Fruit fly (Drosophila melanogaster) whole organism, pupa: ENCODE data around the gene CG13060.
A peak's percentile ranks its signal among the peaks of the same experiment; 100 is the strongest.

ENCODE experiments used
- CG10348 ChIP-seq: fragments of 200-800 bp; sonication (Bioruptor generic); IDR thresholded peaks from 2 replicates; pipeline ENCODE4 v1.3.6; 2022; ENCODE audit warnings: missing biosample characterization, missing genetic modification characterization
- CG12605 ChIP-seq: fragments of 200-800 bp; sonication (Bioruptor generic); IDR thresholded peaks from 2 replicates; pipeline ENCODE4 v1.3.6; 2022; ENCODE audit warnings: missing biosample characterization, missing genetic modification characterization
- CG13204 ChIP-seq: fragments of 200-800 bp; sonication (Bioruptor generic); optimal IDR thresholded peaks from 2 replicates; lab custom pipeline; 2018; ENCODE audit warnings: missing biosample characterization, mild to moderate bottlenecking, missing genetic modification characterization, moderate library complexity
- CG14655 ChIP-seq: fragments of 200-800 bp; sonication (Bioruptor generic); optimal IDR thresholded peaks from 3 replicates; lab custom pipeline; 2017; ENCODE audit warnings: mild to moderate bottlenecking, missing biosample characterization, missing genetic modification reagents, missing genetic modification characterization
- CG15710 ChIP-seq: fragments of 200-800 bp; sonication (Bioruptor generic); optimal IDR thresholded peaks from 2 replicates; lab custom pipeline; 2018; ENCODE audit warnings: missing biosample characterization, mild to moderate bottlenecking, missing genetic modification characterization, moderate library complexity
- CG17806 ChIP-seq: fragments of 200-800 bp; sonication (Bioruptor generic); optimal IDR thresholded peaks from 2 replicates; lab custom pipeline; 2018; ENCODE audit warnings: missing biosample characterization, mild to moderate bottlenecking, missing genetic modification characterization, moderate library complexity
- CG32121 ChIP-seq: fragments of 200-800 bp; sonication (Bioruptor generic); IDR thresholded peaks from 2 replicates; pipeline ENCODE4 v1.3.6; 2022; ENCODE audit warnings: missing biosample characterization, missing genetic modification characterization
- CG34367 ChIP-seq: fragments of 200-800 bp; sonication (Bioruptor generic); optimal IDR thresholded peaks from 2 replicates; lab custom pipeline; 2018; ENCODE audit warnings: missing biosample characterization, mild to moderate bottlenecking, missing genetic modification characterization
- CG4496 ChIP-seq: fragments of 200-800 bp; sonication (Bioruptor generic); IDR thresholded peaks from 3 replicates; pipeline ENCODE4 v1.3.6; 2022; ENCODE audit warnings: missing biosample characterization, missing genetic modification characterization
- CG8159 ChIP-seq: fragments of 200-800 bp; sonication (Bioruptor generic); optimal IDR thresholded peaks from 3 replicates; lab custom pipeline; 2018; ENCODE audit warnings: missing biosample characterization, mild to moderate bottlenecking, missing genetic modification characterization, moderate library complexity
- CG8301 ChIP-seq: fragments of 200-800 bp; sonication (Bioruptor generic); optimal IDR thresholded peaks from 2 replicates; lab custom pipeline; 2018; ENCODE audit warnings: missing biosample characterization, mild to moderate bottlenecking, missing genetic modification characterization
- CG9948 ChIP-seq: fragments of 200-800 bp; sonication (Bioruptor generic); optimal IDR thresholded peaks from 2 replicates; lab custom pipeline; 2018; ENCODE audit warnings: missing biosample characterization, mild to moderate bottlenecking, missing genetic modification characterization, moderate library complexity
- D1 ChIP-seq: fragments of 200-800 bp; sonication (Bioruptor generic); optimal IDR thresholded peaks from 2 replicates; lab custom pipeline; 2018; ENCODE audit warnings: missing biosample characterization, mild to moderate bottlenecking, missing genetic modification characterization, moderate library complexity
- EcR ChIP-seq: fragments of 200-800 bp; sonication (Bioruptor generic); optimal IDR thresholded peaks from 3 replicates; lab custom pipeline; 2019; ENCODE audit warnings: missing biosample characterization, missing genetic modification characterization, mild to moderate bottlenecking, moderate library complexity, missing genetic modification reagents
- Ets98B ChIP-seq: fragments of 200-800 bp; sonication (Bioruptor generic); IDR thresholded peaks from 2 replicates; pipeline ENCODE4 v1.3.6; 2022; ENCODE audit warnings: missing biosample characterization, missing genetic modification characterization
- Pif1A ChIP-seq: fragments of 200-800 bp; sonication (Bioruptor generic); optimal IDR thresholded peaks from 3 replicates; lab custom pipeline; 2016; ENCODE audit warnings: missing biosample characterization, missing genetic modification characterization
- Pif1B ChIP-seq: fragments of 200-800 bp; sonication (Bioruptor generic); optimal IDR thresholded peaks from 3 replicates; lab custom pipeline; 2016; ENCODE audit warnings: missing biosample characterization, missing genetic modification characterization
- Snoo ChIP-seq: fragments of 200-800 bp; sonication (Bioruptor generic); optimal IDR thresholded peaks from 3 replicates; lab custom pipeline; 2017; ENCODE audit warnings: missing biosample characterization, mild to moderate bottlenecking, missing genetic modification characterization, inconsistent platforms
- fd96Ca ChIP-seq: fragments of 200-800 bp; sonication (Bioruptor generic); IDR thresholded peaks from 3 replicates; pipeline ENCODE4 v1.3.6; 2022; ENCODE audit warnings: missing biosample characterization, missing genetic modification characterization
- gl ChIP-seq: fragments of 200-800 bp; sonication (Bioruptor generic); optimal IDR thresholded peaks from 2 replicates; lab custom pipeline; 2018; ENCODE audit warnings: missing biosample characterization, mild to moderate bottlenecking, missing genetic modification characterization
- rn ChIP-seq: fragments of 200-800 bp; sonication (Bioruptor generic); IDR thresholded peaks from 2 replicates; pipeline ENCODE4 v1.3.6; 2022; ENCODE audit warnings: missing biosample characterization, missing genetic modification characterization

The CG13060 gene

DNA sequence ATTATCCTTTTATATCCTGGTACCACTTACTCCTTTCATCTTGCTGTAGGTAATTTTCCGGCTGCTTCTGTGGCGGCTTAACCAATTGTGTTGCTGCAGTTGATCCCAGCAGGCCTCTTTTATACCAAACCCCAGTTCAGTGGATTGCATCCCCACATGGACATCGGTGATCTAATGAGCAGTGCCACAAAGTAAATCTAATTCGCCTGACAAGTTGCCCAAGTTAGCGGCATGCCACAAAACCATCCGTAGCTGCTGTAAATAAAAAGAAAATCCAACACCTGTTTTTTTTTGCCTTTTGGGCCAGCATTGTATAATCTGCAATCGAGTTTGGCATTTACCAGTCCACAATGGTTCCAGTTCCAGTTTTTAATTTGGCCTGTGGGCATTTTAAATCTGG is 40.5 kb upstream of the CG13060 start, which contains the start of gene CG13050:
Gene CG13050 (minus strand): TSS at position 101 of the 400 bp plus-strand sequence.
- TF ChIP-seq Pif1A (GFP tag; lab: Kevin White, UChicago), result no peak
- no peak for TF ChIP-seq CG14655 (GFP tag; lab: Kevin White, UChicago)
- no peak for TF ChIP-seq CG8301
- no peak for TF ChIP-seq D1 (tag; lab: Kevin White, UChicago)
- TF ChIP-seq EcR (GFP tag; lab: Kevin White, UChicago), result no peak
- no peak for TF ChIP-seq CG8159 (tag; lab: Kevin White, UChicago)
- TF ChIP-seq CG9948, result no peak
- no peak for TF ChIP-seq CG10348
- TF ChIP-seq CG34367 (tag; lab: Kevin White, UChicago), result no peak
- TF ChIP-seq CG17806 (tag; lab: Kevin White, UChicago), result no peak
- no peak for TF ChIP-seq CG4496 (GFP tag; lab: Robert Waterston, UW)

DNA sequence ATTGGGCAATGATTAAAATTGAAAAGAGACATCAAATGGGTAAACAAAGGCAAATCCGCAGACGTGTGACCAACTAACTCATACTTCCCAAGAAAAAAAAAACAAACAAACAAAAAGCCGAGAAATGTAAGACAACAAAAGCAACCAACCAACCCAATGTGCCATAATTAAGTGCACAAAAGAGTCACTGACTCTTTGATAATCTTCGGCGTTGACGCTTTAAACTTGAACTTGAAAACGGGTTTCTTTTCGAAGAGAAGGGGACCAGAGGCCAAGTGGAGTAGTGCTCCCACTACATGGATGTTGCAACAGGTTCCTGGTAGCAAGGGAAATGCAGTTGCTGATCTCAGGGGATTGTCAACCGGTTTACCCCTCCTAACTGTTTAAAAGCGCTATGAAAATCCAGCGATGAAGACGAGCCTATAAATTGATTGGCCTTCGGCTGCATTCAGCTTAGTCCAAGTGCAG is 39.6 kb upstream of the CG13060 start, which contains the start of gene CG13064:
Gene CG13064 (plus strand): TSS at position 418 of the 468 bp plus-strand sequence.
- TF ChIP-seq EcR (GFP tag; lab: Kevin White, UChicago) (peak; percentile 96), rn (GFP tag; lab: Robert Waterston, UW) (no peak)

DNA sequence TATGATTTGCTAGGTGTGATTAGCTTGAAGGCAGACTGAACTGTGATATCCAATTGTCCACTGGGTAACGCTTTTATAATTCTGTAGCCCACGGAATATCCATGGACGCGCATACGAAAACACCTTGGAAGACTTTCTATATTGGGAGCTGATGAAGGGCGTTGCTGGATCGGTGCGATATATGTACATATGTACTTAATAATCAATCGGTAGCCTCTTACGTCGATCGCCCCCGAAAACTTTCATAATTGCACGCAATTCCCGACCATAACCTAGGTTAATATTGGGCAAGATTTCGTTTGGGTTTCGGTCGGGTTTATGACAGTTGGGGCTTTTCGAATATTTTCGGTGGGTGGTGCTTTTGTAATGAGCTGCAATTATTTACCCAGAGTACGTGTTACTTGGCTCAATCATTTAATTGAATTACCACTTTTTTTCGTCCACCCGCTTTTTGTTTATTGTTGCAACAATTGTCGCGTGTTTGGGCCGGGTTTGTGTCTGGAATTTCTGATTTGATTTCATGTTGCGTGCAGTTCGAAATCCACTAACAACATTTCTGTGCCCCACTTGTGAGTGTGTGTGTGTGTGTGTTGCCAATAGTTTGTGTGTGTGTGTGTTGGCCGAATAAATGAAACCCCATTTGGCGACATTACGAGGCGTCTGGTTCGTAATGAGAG is 37.6 kb upstream of the CG13060 start, which contains the start of gene CG13049:
Gene CG13049 (minus strand): TSS at position 51 of the 677 bp plus-strand sequence.
- TF ChIP-seq CG17806 (tag; lab: Kevin White, UChicago) (no peak), CG9948 (no peak), fd96Ca (GFP tag; lab: Robert Waterston, UW) (no peak), gl (tag; lab: Kevin White, UChicago) (no peak), CG12605 (no peak), CG8159 (tag; lab: Kevin White, UChicago) (no peak), rn (GFP tag; lab: Robert Waterston, UW) (no peak), CG34367 (tag; lab: Kevin White, UChicago) (no peak), Pif1B (GFP tag; lab: Kevin White, UChicago) (no peak), Snoo (tag; lab: Kevin White, UChicago) (no peak), CG4496 (GFP tag; lab: Robert Waterston, UW) (no peak), CG14655 (GFP tag; lab: Kevin White, UChicago) (no peak), CG8301 (no peak), CG15710 (tag; lab: Kevin White, UChicago) (no peak), Pif1A (GFP tag; lab: Kevin White, UChicago) (no peak), D1 (tag; lab: Kevin White, UChicago) (no peak)

DNA sequence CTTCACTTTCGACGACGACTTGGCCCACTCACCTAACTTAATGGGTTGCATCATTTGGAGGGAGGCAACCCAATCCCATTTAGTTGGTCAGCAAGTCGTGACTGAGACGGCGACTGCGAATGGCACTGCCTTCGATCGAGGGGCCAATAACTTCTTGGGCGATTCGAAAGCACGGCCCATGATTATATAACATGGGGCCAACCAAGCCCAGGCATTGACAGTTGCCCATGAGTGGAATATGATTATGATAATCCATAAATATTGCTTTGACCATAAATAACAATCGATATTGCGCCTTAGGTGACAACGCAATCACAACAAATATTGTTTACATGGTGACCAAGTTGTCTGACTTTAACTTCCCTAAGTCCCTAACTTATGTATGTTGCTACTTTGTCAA is 35.8 kb upstream of the CG13060 start, which contains the start of gene CG13048:
Gene CG13048 (minus strand): TSS at position 101 of the 400 bp plus-strand sequence.
- TF ChIP-seq Pif1A (GFP tag; lab: Kevin White, UChicago) (no peak), CG10348 (0 out of 2 replicates have a peak, but pooled peaks have one; percentile 16)

DNA sequence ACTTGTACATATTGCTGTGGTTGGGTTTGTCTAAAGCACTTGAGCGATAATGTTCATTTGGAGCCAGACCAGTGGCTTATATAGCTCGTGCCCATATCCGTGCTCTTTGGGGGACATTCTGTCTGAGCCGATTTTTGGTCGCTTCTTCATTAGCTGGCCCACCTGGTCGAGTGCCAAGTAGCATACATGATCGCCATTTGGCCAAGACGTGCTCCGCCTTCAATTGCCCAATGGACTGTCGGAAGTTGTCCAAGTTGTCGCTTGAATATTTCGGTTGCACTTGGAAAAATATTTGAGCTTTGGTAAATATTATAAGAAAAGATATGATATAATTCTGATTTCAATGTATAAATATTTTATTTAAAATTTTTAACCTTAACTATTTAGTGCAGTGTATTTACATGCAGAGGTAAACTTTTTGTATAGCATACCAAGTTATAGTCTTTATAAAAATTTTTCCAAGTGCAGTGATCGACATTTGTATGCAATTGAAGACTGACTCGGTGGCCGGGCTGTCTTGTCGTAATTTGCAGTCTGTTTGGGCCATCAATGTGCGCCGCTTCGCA is 34.2 kb upstream of the CG13060 start, which contains the start of gene CG13047:
Gene CG13047 (minus strand): TSS at position 51 of the 566 bp plus-strand sequence.
- TF ChIP-seq gl (tag; lab: Kevin White, UChicago) (no peak), Snoo (tag; lab: Kevin White, UChicago) (no peak), CG14655 (GFP tag; lab: Kevin White, UChicago) (peak; percentile 17), CG15710 (tag; lab: Kevin White, UChicago) (peak; percentile 29), CG4496 (GFP tag; lab: Robert Waterston, UW) (0 out of 3 replicates have a peak, but pooled peaks have one; percentile 17), CG8301 (no peak), EcR (GFP tag; lab: Kevin White, UChicago) (no peak), Ets98B (GFP tag; lab: Robert Waterston, UW) (no peak), D1 (tag; lab: Kevin White, UChicago) (no peak), CG13204 (no peak), Pif1A (GFP tag; lab: Kevin White, UChicago) (no peak), Pif1B (GFP tag; lab: Kevin White, UChicago) (no peak), CG9948 (peak; percentile 52), CG17806 (tag; lab: Kevin White, UChicago) (peak; percentile 33), CG8159 (tag; lab: Kevin White, UChicago) (peak; percentile 55), CG12605 (no peak), CG10348 (no peak), rn (GFP tag; lab: Robert Waterston, UW) (no peak), fd96Ca (GFP tag; lab: Robert Waterston, UW) (no peak), CG32121 (no peak), CG34367 (tag; lab: Kevin White, UChicago) (peak; percentile 1)

DNA sequence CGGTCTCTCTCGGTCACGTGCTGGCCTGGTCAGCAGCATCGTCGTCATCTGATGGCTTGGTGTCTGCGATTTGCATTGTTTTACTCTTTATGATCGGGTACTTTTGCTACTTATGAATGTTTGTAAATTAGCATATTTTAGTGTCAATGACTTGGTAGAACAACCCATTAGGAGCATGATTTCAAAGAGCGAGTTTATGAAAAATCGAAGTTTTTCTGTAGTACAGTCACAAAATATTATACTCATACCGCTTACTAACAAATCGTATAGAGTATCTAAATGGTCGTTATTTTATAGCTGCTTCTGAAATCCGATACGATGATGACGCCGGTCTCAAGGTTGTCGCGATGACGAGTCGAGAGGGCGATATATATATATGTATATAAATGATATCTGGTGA is 33.4 kb upstream of the CG13060 start:
- TF ChIP-seq CG8159 (tag; lab: Kevin White, UChicago) (peak; percentile 89), CG12605 (no peak), D1 (tag; lab: Kevin White, UChicago) (peak; percentile 62), EcR (GFP tag; lab: Kevin White, UChicago) (peak; percentile 87), fd96Ca (GFP tag; lab: Robert Waterston, UW) (no peak), Pif1B (GFP tag; lab: Kevin White, UChicago) (peak; percentile 56), CG8301 (no peak), CG10348 (no peak), Pif1A (GFP tag; lab: Kevin White, UChicago) (peak; percentile 65), CG4496 (GFP tag; lab: Robert Waterston, UW) (no peak), CG14655 (GFP tag; lab: Kevin White, UChicago) (peak; percentile 27), Snoo (tag; lab: Kevin White, UChicago) (peak; percentile 7), Ets98B (GFP tag; lab: Robert Waterston, UW) (no peak), CG17806 (tag; lab: Kevin White, UChicago) (peak; percentile 76), CG34367 (tag; lab: Kevin White, UChicago) (peak; percentile 67), gl (tag; lab: Kevin White, UChicago) (peak; percentile 53), CG32121 (no peak), rn (GFP tag; lab: Robert Waterston, UW) (no peak), CG9948 (peak; percentile 70), CG13204 (peak; percentile 33), CG15710 (tag; lab: Kevin White, UChicago) (peak; percentile 86)
